Worm (Caenorhabditis elegans) whole organism, L3 larva: ENCODE measurements around the gene F27B10.1.
"Not testable (repeated sequence)": the region's sequence is repeated elsewhere in the genome, so short reads cannot be mapped to it uniquely, and the experiment has no call there.

Experiments
- R02D3.7 ChIP-seq: fragments of 150-350 bp; optimal IDR thresholded peaks from 2 replicates; lab custom pipeline; 2014; ENCODE audit warnings: missing biosample characterization, missing genetic modification characterization
- ZK546.5 ChIP-seq: sonication (generic microtip); optimal IDR thresholded peaks from 2 replicates; lab custom pipeline; 2017; ENCODE audit warnings: missing biosample characterization, missing genetic modification characterization
- aly-2 ChIP-seq: fragments of 150-350 bp; optimal IDR thresholded peaks from 2 replicates; lab custom pipeline; 2014; ENCODE audit warnings: missing biosample characterization, missing genetic modification characterization
- daf-12 ChIP-seq: fragments of 150-350 bp; optimal IDR thresholded peaks from 2 replicates; lab custom pipeline; 2014; ENCODE audit warnings: missing biosample characterization, missing genetic modification reagents, missing genetic modification characterization
- egl-27 ChIP-seq: sonication (generic microtip); optimal IDR thresholded peaks from 4 replicates; lab custom pipeline; 2017; ENCODE audit warnings: missing biosample characterization, missing genetic modification reagents, missing genetic modification characterization
- egl-5 ChIP-seq: fragments of 150-350 bp; optimal IDR thresholded peaks from 2 replicates; lab custom pipeline; 2017; ENCODE audit warnings: missing biosample characterization, missing genetic modification reagents, missing genetic modification characterization, inconsistent platforms
- elt-1 ChIP-seq: fragments of 150-350 bp; optimal IDR thresholded peaks from 2 replicates; lab custom pipeline; 2014; ENCODE audit warnings: missing biosample characterization, missing genetic modification characterization
- elt-3 ChIP-seq, 3 experiments: fragments of 150-350 bp in 1 of 3; sonication (generic microtip) in 2 of 3; optimal IDR thresholded peaks; 2 replicates in 2 of 3; 4 replicates in 1 of 3; lab custom pipeline; 2014 to 2017; ENCODE audit warnings: missing biosample characterization in 3 of 3, missing genetic modification characterization in 3 of 3
- fkh-10 ChIP-seq: sonication (generic microtip); optimal IDR thresholded peaks from 2 replicates; lab custom pipeline; 2017; ENCODE audit warnings: missing biosample characterization, missing genetic modification reagents, missing genetic modification characterization
- fkh-2 ChIP-seq: fragments of 150-350 bp; optimal IDR thresholded peaks from 2 replicates; lab custom pipeline; 2014; ENCODE audit warnings: missing biosample characterization, missing genetic modification reagents, missing genetic modification characterization
- fos-1 ChIP-seq: fragments of 150-350 bp; optimal IDR thresholded peaks from 2 replicates; lab custom pipeline; 2014; ENCODE audit warnings: missing biosample characterization, missing genetic modification characterization
- hmg-11 ChIP-seq: sonication (generic microtip); optimal IDR thresholded peaks from 2 replicates; lab custom pipeline; 2016; ENCODE audit warnings: missing genetic modification characterization, missing compliant biosample characterization
- lin-15B ChIP-seq: fragments of 150-350 bp; optimal IDR thresholded peaks from 2 replicates; lab custom pipeline; 2014; ENCODE audit warnings: missing biosample characterization, missing genetic modification characterization
- lin-39 ChIP-seq: fragments of 150-350 bp; optimal IDR thresholded peaks from 2 replicates; lab custom pipeline; 2018; ENCODE audit warnings: missing biosample characterization, missing genetic modification reagents, missing genetic modification characterization
- mml-1 ChIP-seq: fragments of 150-350 bp; sonication (generic microtip); optimal IDR thresholded peaks from 3 replicates; lab custom pipeline; 2014; ENCODE audit warnings: missing biosample characterization, missing genetic modification characterization
- nfya-1 ChIP-seq: sonication (generic microtip); optimal IDR thresholded peaks from 2 replicates; lab custom pipeline; 2017; ENCODE audit warnings: missing genetic modification characterization, mild to moderate bottlenecking, missing compliant biosample characterization, antibody characterized with exemption, moderate library complexity; ENCODE audit not compliant: insufficient read depth
- nhr-12 ChIP-seq: fragments of 150-350 bp; optimal IDR thresholded peaks from 2 replicates; lab custom pipeline; 2014; ENCODE audit warnings: missing biosample characterization, missing genetic modification characterization
- nhr-23 ChIP-seq: fragments of 150-350 bp; optimal IDR thresholded peaks from 2 replicates; lab custom pipeline; 2014; ENCODE audit warnings: missing biosample characterization, missing genetic modification reagents, missing genetic modification characterization
- nhr-237 ChIP-seq: fragments of 150-350 bp; optimal IDR thresholded peaks from 2 replicates; lab custom pipeline; 2014; ENCODE audit warnings: missing biosample characterization, missing genetic modification characterization
- nhr-25 ChIP-seq: sonication (generic microtip); optimal IDR thresholded peaks from 2 replicates; lab custom pipeline; 2017; ENCODE audit warnings: missing biosample characterization, missing genetic modification characterization
- nhr-28 ChIP-seq: fragments of 150-350 bp; optimal IDR thresholded peaks from 2 replicates; lab custom pipeline; 2014; ENCODE audit warnings: missing biosample characterization, missing genetic modification characterization
- nhr-43 ChIP-seq: sonication (generic microtip); optimal IDR thresholded peaks from 2 replicates; lab custom pipeline; 2016; ENCODE audit warnings: mild to moderate bottlenecking, missing genetic modification characterization, missing compliant biosample characterization; ENCODE audit not compliant: poor library complexity, severe bottlenecking
- nhr-67 ChIP-seq: fragments of 150-350 bp; optimal IDR thresholded peaks from 2 replicates; lab custom pipeline; 2014; ENCODE audit warnings: missing biosample characterization, missing genetic modification characterization
- nhr-77 ChIP-seq: fragments of 150-350 bp; optimal IDR thresholded peaks from 2 replicates; lab custom pipeline; 2014; ENCODE audit warnings: missing biosample characterization, missing genetic modification characterization
- pqm-1 ChIP-seq: fragments of 150-350 bp; optimal IDR thresholded peaks from 2 replicates; lab custom pipeline; 2017; ENCODE audit warnings: missing biosample characterization, missing genetic modification characterization, inconsistent platforms
- sea-2 ChIP-seq: fragments of 150-350 bp; sonication (generic microtip); optimal IDR thresholded peaks from 4 replicates; lab custom pipeline; 2014; ENCODE audit warnings: missing biosample characterization, missing genetic modification reagents, missing genetic modification characterization
- snpc-4 ChIP-seq: fragments of 150-350 bp; optimal IDR thresholded peaks from 2 replicates; lab custom pipeline; 2014; ENCODE audit warnings: missing biosample characterization, missing genetic modification characterization
- tbx-2 ChIP-seq: sonication (generic microtip); optimal IDR thresholded peaks from 2 replicates; lab custom pipeline; 2016; ENCODE audit warnings: mild to moderate bottlenecking, missing genetic modification characterization, missing compliant biosample characterization
- unc-62 ChIP-seq: fragments of 150-350 bp; sonication (generic microtip); optimal IDR thresholded peaks from 4 replicates; lab custom pipeline; 2014; ENCODE audit warnings: missing biosample characterization, missing genetic modification reagents, missing genetic modification characterization
- zag-1 ChIP-seq: fragments of 150-350 bp; optimal IDR thresholded peaks from 2 replicates; lab custom pipeline; 2014; ENCODE audit warnings: missing biosample characterization, missing genetic modification characterization
- ztf-11 ChIP-seq: fragments of 150-350 bp; optimal IDR thresholded peaks from 2 replicates; lab custom pipeline; 2014; ENCODE audit warnings: missing biosample characterization, missing genetic modification characterization
- ztf-4 ChIP-seq: fragments of 150-350 bp; optimal IDR thresholded peaks from 2 replicates; lab custom pipeline; 2014; ENCODE audit warnings: missing biosample characterization, missing genetic modification characterization

F27B10.1 gene

DNA sequence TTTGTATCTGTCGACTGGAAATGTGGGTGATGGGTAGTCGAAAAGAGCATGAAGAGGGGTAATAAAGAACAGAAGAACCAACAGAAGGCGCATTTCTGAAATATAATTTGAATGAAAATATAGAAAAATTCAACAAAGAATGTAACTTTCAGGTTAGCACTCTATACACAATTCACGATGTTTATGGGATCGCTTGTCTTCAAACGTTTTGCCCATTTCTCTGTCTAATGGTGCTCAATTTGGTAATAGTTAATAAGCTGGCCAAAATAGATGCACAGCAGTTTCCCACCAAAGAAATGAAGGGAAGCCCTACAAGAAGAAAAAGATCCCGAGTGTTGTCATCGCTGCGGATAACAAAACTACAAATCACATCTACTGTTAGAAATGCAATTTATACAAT, 24.9 kb upstream of the F27B10.1 start, which contains the start of gene F20A1.8:
TSS of gene F20A1.8 (minus strand) at position 101 of the 400 bp plus-strand sequence.
- no peak for TF ChIP-seq ztf-11 (tag; lab: Kevin White, UChicago)
- TF ChIP-seq elt-3 (tag; optimal IDR thresholded peaks at IDR 0.05; lab: Kevin White, UChicago): no peak
- TF ChIP-seq tbx-2 (tag; lab: Kevin White, UChicago): no peak
- no peak for TF ChIP-seq egl-5 (tag; lab: Kevin White, UChicago)
- no peak for TF ChIP-seq hmg-11
- TF ChIP-seq nfya-1: no peak
- TF ChIP-seq nhr-28 (tag; lab: Kevin White, UChicago): no peak

DNA sequence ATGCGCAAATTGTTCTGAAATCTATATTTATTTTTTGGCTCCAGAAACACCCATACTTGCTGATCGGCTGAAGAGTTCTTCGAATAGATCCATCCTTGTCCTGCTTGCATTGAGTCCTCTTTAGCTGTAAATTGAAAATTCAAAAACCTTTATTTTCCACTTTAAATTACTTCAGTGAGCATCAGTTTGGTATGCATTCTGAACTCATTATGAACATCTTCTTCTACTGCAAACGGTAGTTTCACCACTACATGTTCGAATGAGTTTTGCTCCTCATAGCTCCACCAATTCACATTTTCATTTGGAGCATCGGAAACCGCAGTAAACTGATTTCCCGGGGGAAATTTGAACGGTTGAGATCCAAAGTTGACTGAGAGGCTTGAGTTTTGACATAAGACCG, 22.3 kb upstream of the F27B10.1 start:
- TF ChIP-seq lin-15B (tag; lab: Kevin White, UChicago) (no peak), ztf-11 (tag; lab: Kevin White, UChicago) (no peak), aly-2 (tag; lab: Kevin White, UChicago) (no peak), ZK546.5 (tag; lab: Kevin White, UChicago) (no peak), egl-5 (tag; lab: Kevin White, UChicago) (no peak), egl-27 (no peak), fkh-2 (tag; lab: Kevin White, UChicago) (no peak), sea-2 (GFP tag; lab: Kevin White, UChicago) (no peak), nfya-1 (no peak), nhr-43 (tag; lab: Kevin White, UChicago) (no peak), nhr-23 (no peak), daf-12 (tag; lab: Kevin White, UChicago) (no peak), elt-1 (no peak), tbx-2 (tag; lab: Kevin White, UChicago) (no peak)

DNA sequence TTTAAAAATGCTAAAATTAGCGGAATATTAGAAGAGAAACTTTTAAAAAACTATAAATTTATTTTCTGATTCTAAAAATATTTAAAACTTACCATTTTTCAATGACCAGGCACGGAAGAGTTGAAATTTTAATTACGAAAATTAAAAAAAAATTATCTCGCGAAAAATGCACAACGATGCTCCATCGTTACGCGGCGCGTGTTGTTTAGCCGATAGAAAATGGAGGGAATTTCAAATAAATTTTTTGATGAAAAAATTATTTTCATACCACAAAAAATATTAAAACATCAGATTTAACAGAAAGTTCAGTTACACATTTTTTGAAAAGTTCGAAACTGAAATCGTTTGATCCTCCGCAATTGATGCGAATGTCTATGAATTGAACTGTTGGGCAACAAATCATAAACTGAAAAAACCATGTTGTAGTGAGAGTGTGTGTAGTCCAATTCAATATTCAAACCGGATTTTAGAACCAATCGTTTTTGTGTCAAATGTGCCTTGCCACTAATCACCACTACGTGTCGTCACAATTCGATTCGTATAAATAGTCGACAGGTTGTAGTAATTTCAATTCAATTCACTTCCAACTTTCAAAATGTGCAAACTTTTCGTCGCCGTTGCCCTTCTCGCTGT, 21.2 kb upstream of the F27B10.1 start, which contains the start of the genes tofu-2 and spig-1:
TSS of gene tofu-2 (minus strand) at position 116 of the 633 bp plus-strand sequence.
TSS of gene spig-1 (plus strand) at position 583 of the 633 bp plus-strand sequence.
- no peak for TF ChIP-seq fos-1 (tag; lab: Kevin White, UChicago)
- TF ChIP-seq, all 47 proteins: peak for 0

DNA sequence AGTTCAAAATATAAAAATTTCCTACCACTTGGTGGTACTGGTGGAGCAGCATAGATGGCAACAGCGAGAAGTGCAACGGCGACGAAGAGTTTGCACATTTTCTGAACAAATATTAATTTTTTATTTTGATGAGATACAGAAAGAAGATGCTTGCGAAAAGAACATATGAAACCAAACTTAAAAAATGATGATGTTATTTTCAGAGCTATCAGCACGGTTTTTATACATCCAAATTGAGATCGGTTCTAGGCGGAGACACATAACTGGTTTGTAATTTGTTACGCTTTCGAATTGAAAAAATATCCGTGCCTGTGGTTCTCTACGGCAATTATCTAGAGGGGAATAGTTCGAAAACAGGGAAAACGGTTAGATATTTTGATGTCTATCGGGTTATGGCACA, 19.3 kb upstream of the F27B10.1 start, which contains the start of gene txt-17:
TSS of gene txt-17 (minus strand) at position 101 of the 400 bp plus-strand sequence.
- TF ChIP-seq nhr-77 (tag; lab: Kevin White, UChicago) (no peak), nfya-1 (no peak), ztf-4 (tag; lab: Kevin White, UChicago) (no peak), lin-39 (tag; lab: Kevin White, UChicago) (no peak), R02D3.7 (tag; lab: Kevin White, UChicago) (no peak), nhr-28 (tag; lab: Kevin White, UChicago) (no peak), nhr-12 (no peak), unc-62 (GFP tag; lab: Kevin White, UChicago) (no peak), nhr-23 (no peak), ztf-11 (tag; lab: Kevin White, UChicago) (no peak)

DNA sequence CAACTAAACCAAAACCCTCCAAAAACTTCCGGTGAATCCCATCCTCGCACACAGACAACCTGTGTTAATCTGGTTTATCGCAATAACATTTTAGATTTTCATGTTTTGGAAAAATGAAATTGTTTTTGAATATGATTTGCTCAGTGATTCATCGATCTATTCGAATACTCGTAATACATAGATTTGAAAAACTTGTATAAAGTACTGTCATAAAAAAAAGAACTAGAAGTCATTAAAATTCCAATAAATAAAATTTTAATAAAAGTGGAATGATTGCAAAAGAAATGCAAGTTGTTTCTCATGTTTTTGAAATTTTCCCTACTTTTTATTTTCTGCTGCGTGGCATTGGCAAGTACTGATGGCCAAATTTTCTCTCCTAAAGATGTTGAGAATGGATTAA, 17.8 kb upstream of the F27B10.1 start, which contains the start of gene spig-8:
TSS of gene spig-8 (plus strand) at position 301 of the 400 bp plus-strand sequence.
- TF ChIP-seq ZK546.5 (tag; lab: Kevin White, UChicago) (no peak), egl-5 (tag; lab: Kevin White, UChicago) (no peak), nfya-1 (no peak), snpc-4 (tag; lab: Kevin White, UChicago) (no peak), tbx-2 (tag; lab: Kevin White, UChicago) (no peak), nhr-25 (no peak), nhr-237 (tag; lab: Kevin White, UChicago) (no peak), pqm-1 (tag; lab: Kevin White, UChicago) (no peak), nhr-67 (no peak), fos-1 (tag; lab: Kevin White, UChicago) (no peak), sea-2 (GFP tag; lab: Kevin White, UChicago) (no peak), nhr-23 (no peak), mml-1 (no peak)

DNA sequence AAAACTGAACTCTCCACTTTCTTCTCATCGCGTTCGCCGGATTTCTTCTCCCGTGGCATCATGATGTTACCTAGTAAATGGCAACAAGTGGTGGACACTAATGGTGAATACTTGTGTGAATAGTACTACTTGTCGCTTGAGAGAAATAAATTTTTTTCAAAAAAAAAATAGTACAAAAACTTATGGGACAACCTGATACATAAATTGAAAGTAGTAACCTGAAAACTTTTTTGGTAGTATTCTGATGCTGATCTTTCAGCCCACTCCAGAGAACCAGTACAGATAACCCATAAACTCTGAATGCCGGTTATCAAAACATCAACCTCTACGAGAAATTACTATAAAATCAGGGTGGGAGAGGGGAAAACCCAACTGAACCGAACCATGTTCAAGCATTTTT, 14.6 kb upstream of the F27B10.1 start, which contains the start of gene Y57E12AL.2:
TSS of gene Y57E12AL.2 (plus strand) at position 301 of the 400 bp plus-strand sequence.
- TF ChIP-seq egl-27; zag-1 (tag; lab: Kevin White, UChicago); fkh-10 (GFP tag; lab: Kevin White, UChicago): not testable (repeated sequence)
